Fruit fly (Drosophila melanogaster): ENCODE results near the gene Meltrin.

The Meltrin gene

dm6 chr3R:14654976-14655896 is 41.9 kb downstream of the Meltrin start (continued):
- peak; percentile 27 for TF ChIP-seq ash1 (GFP tag; optimal IDR thresholded peaks at IDR 0.05)
- peak; percentile 91 for TF ChIP-seq CG6854 (GFP tag; optimal IDR thresholded peaks at IDR 0.05)
- TF ChIP-seq Antp (GFP tag; optimal IDR thresholded peaks at IDR 0.05): peak; percentile 88
- peak; percentile 89 for TF ChIP-seq CG12744 (GFP tag; optimal IDR thresholded peaks at IDR 0.05)
- peak; percentile 75 for TF ChIP-seq CG7987 (GFP tag; optimal IDR thresholded peaks at IDR 0.05)
- TF ChIP-seq sisA (GFP tag; IDR thresholded peaks at IDR 0.05): peak; percentile 88
- peak; percentile 93 for TF ChIP-seq sug (tag; optimal IDR thresholded peaks at IDR 0.05)
- TF ChIP-seq Adf1 (GFP tag; IDR thresholded peaks at IDR 0.05): peak; percentile 69
- TF ChIP-seq CG2712 (tag; optimal IDR thresholded peaks at IDR 0.05): peak; percentile 93
- peak; percentile 94 for TF ChIP-seq dmrt11E (tag; optimal IDR thresholded peaks at IDR 0.05)
- peak; percentile 94 for TF ChIP-seq CG17328 (GFP tag; IDR thresholded peaks at IDR 0.05)
- TF ChIP-seq odd (GFP tag; optimal IDR thresholded peaks at IDR 0.05): peak; percentile 91
- TF ChIP-seq lmd (GFP tag; IDR thresholded peaks at IDR 0.05): peak; percentile 91
- TF ChIP-seq CG17612 (GFP tag; IDR thresholded peaks at IDR 0.05): peak; percentile 77
- TF ChIP-seq Doc2 (GFP tag; IDR thresholded peaks at IDR 0.05): peak; percentile 75; the same call in 1 of the 2 replicates
- TF ChIP-seq CG14965 (GFP tag; optimal IDR thresholded peaks at IDR 0.05; ENCODE audit: borderline replicate concordance): peak; percentile 41
- TF ChIP-seq CG31388 (GFP tag; optimal IDR thresholded peaks at IDR 0.05): peak; percentile 53
- peak; percentile 81 for TF ChIP-seq CG18764 (GFP tag; optimal IDR thresholded peaks at IDR 0.05)
- peak; percentile 71 for TF ChIP-seq amos (GFP tag; IDR thresholded peaks at IDR 0.05; ENCODE audit: partially characterized antibody)
- TF ChIP-seq dpn (GFP tag; optimal IDR thresholded peaks at IDR 0.05): peak; percentile 87 to 95
- peak; percentile 89 for TF ChIP-seq H15 (GFP tag; IDR thresholded peaks at IDR 0.05)
- TF ChIP-seq sens-2 (GFP tag; IDR thresholded peaks at IDR 0.05): peak; percentile 88

DNA sequence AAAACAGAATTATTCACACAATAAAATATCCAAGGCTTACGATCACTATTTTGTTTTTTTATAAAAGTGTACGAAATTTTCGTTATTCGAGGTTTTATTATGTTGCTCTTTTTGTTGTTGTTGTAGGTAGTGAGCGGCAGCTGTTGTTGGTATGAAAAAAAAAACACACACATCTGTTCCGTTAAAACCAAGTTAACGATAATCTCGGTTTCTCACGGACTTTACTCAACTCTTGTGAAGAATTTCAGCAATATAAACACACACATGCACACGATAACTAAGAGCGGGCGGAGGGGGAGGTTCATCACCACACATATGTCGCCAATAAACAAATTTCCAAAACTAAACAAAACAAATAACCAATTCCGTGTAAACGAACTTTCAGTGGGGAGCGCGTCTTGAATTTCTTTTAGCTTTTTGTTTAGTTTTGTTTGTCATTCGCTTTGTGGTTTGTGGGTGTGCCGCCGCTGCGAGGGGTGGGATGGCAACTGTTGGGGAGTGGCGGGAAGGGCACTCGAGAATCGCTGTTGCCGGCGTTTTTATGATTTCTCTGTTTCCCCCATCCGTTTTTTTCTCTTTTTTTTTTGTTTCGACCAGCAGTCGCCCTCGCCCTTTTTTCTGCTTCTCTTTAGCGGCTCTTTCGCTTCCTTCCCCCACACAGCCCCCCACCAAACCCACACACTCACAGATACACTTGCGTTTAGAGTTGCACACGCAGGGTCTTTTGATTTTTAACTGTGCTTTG is 42.7 kb downstream of the Meltrin start:
- TF ChIP-seq ken (GFP tag; IDR thresholded peaks at IDR 0.05) (no peak), mld (GFP tag; IDR thresholded peaks at IDR 0.05; ENCODE audit: partially characterized antibody) (0 out of 3 replicates have a peak, but pooled peaks have one; percentile 9), unpg (GFP tag; optimal IDR thresholded peaks at IDR 0.05) (no peak), Ets65A (GFP tag) (peak; percentile 85), crol (GFP tag; IDR thresholded peaks at IDR 0.05) (peak; percentile 96), CG18262 (tag; optimal IDR thresholded peaks at IDR 0.05) (no peak), Med (GFP tag) (peak; percentile 72), sna (GFP tag; IDR thresholded peaks at IDR 0.05; ENCODE audit: partially characterized antibody) (no peak), ato (GFP tag; IDR thresholded peaks at IDR 0.05; ENCODE audit: partially characterized antibody) (no peak), CG30020 (tag; optimal IDR thresholded peaks at IDR 0.05) (no peak), gcm (GFP tag; optimal IDR thresholded peaks at IDR 0.05) (no peak), Mrtf (GFP tag; IDR thresholded peaks at IDR 0.05) (no peak), sisA (GFP tag; IDR thresholded peaks at IDR 0.05) (no peak), Six4 (GFP tag; optimal IDR thresholded peaks at IDR 0.05) (no peak), Hr51 (GFP tag; optimal IDR thresholded peaks at IDR 0.05) (no peak), kni (GFP tag; optimal IDR thresholded peaks at IDR 0.05) (no peak), psq (GFP tag; optimal IDR thresholded peaks at IDR 0.05) (peak; percentile 86), CG3163 (GFP tag; optimal IDR thresholded peaks at IDR 0.05) (peak; percentile 70), H15 (GFP tag; IDR thresholded peaks at IDR 0.05) (no peak), CG10959 (GFP tag; IDR thresholded peaks at IDR 0.05) (no peak), ATbp (GFP tag; optimal IDR thresholded peaks at IDR 0.05) (peak; percentile 44), exex (tag; optimal IDR thresholded peaks at IDR 0.05) (no peak), Jarid2 (GFP tag; optimal IDR thresholded peaks at IDR 0.05) (no peak), CG6813 (GFP tag; optimal IDR thresholded peaks at IDR 0.05) (no peak), CG7786 (GFP tag; optimal IDR thresholded peaks at IDR 0.05) (peak; percentile 26), z (GFP tag; IDR thresholded peaks at IDR 0.05) (no peak), Lhr (GFP tag; optimal IDR thresholded peaks at IDR 0.05) (no peak)

Data from whole organism, embryonic.